Worm (Caenorhabditis elegans) whole organism, L3 larva: ENCODE measurements around the gene ZC262.2.

Experiments used
- pha-4 ChIP-seq: fragments of 150-350 bp; optimal IDR thresholded peaks from 2 replicates; lab custom pipeline; 2014; ENCODE audit warnings: missing biosample characterization, missing genetic modification reagents, missing genetic modification characterization
- unc-39 ChIP-seq: sonication (generic microtip); optimal IDR thresholded peaks from 4 replicates; lab custom pipeline; 2017; ENCODE audit warnings: missing biosample characterization, missing genetic modification characterization

- TF ChIP-seq pha-4 (tag; lab: Kevin White, UChicago), result peak; percentile 63
- TF ChIP-seq unc-39, result no peak
Measured at ce11 chrIII:8331779-8332178, at the start of gene ZC262.2, which contains the start of gene mrps-18A.
